Fruit fly (Drosophila melanogaster) whole organism, embryonic: ENCODE measurements around the gene Ctr1A.

Experiments
- CG12769 ChIP-seq: fragments of 200-800 bp; sonication (Bioruptor generic); optimal IDR thresholded peaks from 2 replicates; lab custom pipeline; 2019; ENCODE audit warnings: missing biosample characterization, mild to moderate bottlenecking, missing genetic modification characterization, moderate library complexity
- CG15696 ChIP-seq: fragments of 200-800 bp; sonication (Bioruptor generic); optimal IDR thresholded peaks from 2 replicates; lab custom pipeline; 2019; ENCODE audit warnings: missing biosample characterization, mild to moderate bottlenecking, missing genetic modification characterization, moderate library complexity
- NfI ChIP-seq: fragments of 200-800 bp; sonication (Bioruptor generic); optimal IDR thresholded peaks from 3 replicates; lab custom pipeline; 2018; ENCODE audit warnings: missing biosample characterization, mild to moderate bottlenecking, missing genetic modification characterization, moderate library complexity
- btn ChIP-seq: fragments of 200-800 bp; sonication (Bioruptor generic); optimal IDR thresholded peaks from 2 replicates; lab custom pipeline; 2016; ENCODE audit warnings: missing biosample characterization, missing genetic modification characterization
- yki ChIP-seq: fragments of >200 bp; optimal IDR thresholded peaks from 3 replicates; lab custom pipeline; 2018

DNA sequence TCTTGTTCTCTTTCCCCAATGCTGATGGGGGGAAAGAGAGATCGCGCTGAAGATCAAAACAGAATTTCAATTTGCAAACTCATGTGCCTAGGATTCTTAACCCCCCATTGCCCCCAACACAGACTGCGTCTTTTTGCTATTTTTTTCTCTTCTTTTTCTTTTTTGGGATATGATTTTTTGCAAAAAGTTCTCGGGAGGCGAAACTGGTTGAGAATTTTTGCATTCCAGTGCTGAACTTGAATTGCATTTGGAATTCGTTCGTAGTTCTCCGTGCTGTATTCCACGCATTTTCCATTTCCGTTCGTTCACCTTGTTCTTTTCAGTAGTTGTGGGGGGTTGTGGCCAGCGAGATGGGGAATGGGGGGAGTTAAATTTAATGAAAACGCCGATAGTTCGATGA is 46.7 kb downstream of the Ctr1A start:
- TF ChIP-seq yki (lab: Kevin White, UChicago) (no peak), btn (no peak), NfI (GFP tag; lab: Kevin White, UChicago) (no peak), CG15696 (no peak), CG12769 (tag; lab: Kevin White, UChicago) (no peak)
